Fruit fly (Drosophila melanogaster) whole organism, embryonic: ENCODE measurements around the gene CG42536.

Source experiments
- Adf1 ChIP-seq: fragments of 200-800 bp; sonication (Bioruptor generic); IDR thresholded peaks from 2 replicates; pipeline ENCODE4 v1.3.6; 2022; ENCODE audit warnings: missing biosample characterization, missing genetic modification characterization
- Awh ChIP-seq: fragments of 200-800 bp; sonication (Bioruptor generic); IDR thresholded peaks from 2 replicates; pipeline ENCODE4, ENCODE4 v1.3.6; 2022; ENCODE audit warnings: missing biosample characterization, missing genetic modification characterization
- CG1024 ChIP-seq: fragments of 200-800 bp; sonication (Bioruptor generic); IDR thresholded peaks from 2 replicates; pipeline ENCODE4 v1.3.6; 2022; ENCODE audit warnings: missing biosample characterization, missing genetic modification characterization
- CG11247 ChIP-seq: fragments of 200-800 bp; sonication (Bioruptor generic); IDR thresholded peaks from 2 replicates; pipeline ENCODE4 v1.3.6; 2022; ENCODE audit warnings: missing biosample characterization, missing genetic modification characterization
- CG12236 ChIP-seq: fragments of 200-800 bp; sonication (Bioruptor generic); optimal IDR thresholded peaks from 2 replicates; lab custom pipeline; 2016; ENCODE audit warnings: missing biosample characterization, missing genetic modification characterization
- CG12769 ChIP-seq: fragments of 200-800 bp; sonication (Bioruptor generic); optimal IDR thresholded peaks from 2 replicates; lab custom pipeline; 2019; ENCODE audit warnings: missing biosample characterization, mild to moderate bottlenecking, missing genetic modification characterization, moderate library complexity
- CG14050 ChIP-seq: fragments of 200-800 bp; sonication (Bioruptor generic); IDR thresholded peaks from 3 replicates; pipeline ENCODE4 v1.3.6; 2022; ENCODE audit warnings: missing biosample characterization, missing genetic modification characterization
- CG14441 ChIP-seq: fragments of 200-800 bp; sonication (Bioruptor generic); IDR thresholded peaks from 2 replicates; pipeline ENCODE4 v1.3.6; 2022; ENCODE audit warnings: missing biosample characterization, missing genetic modification characterization
- CG14710 ChIP-seq: fragments of 200-800 bp; sonication (Bioruptor generic); optimal IDR thresholded peaks from 3 replicates; lab custom pipeline; 2019; ENCODE audit warnings: missing biosample characterization, mild to moderate bottlenecking, missing genetic modification characterization, moderate library complexity
- CG14965 ChIP-seq: fragments of 200-800 bp; sonication (Bioruptor generic); optimal IDR thresholded peaks from 2 replicates; lab custom pipeline; 2016; ENCODE audit warnings: missing biosample characterization, missing genetic modification characterization, borderline replicate concordance
- CG15696 ChIP-seq: fragments of 200-800 bp; sonication (Bioruptor generic); optimal IDR thresholded peaks from 2 replicates; lab custom pipeline; 2019; ENCODE audit warnings: missing biosample characterization, mild to moderate bottlenecking, missing genetic modification characterization, moderate library complexity
- CG16779 ChIP-seq: fragments of 200-800 bp; sonication (Bioruptor generic); IDR thresholded peaks from 2 replicates; pipeline ENCODE4 v1.3.6; 2022; ENCODE audit warnings: missing biosample characterization, missing genetic modification characterization
- CG17912 ChIP-seq: fragments of 200-800 bp; sonication (Bioruptor generic); optimal IDR thresholded peaks from 2 replicates; lab custom pipeline; 2018; ENCODE audit warnings: missing biosample characterization, mild to moderate bottlenecking, missing genetic modification characterization
- CG2889 ChIP-seq: fragments of 200-800 bp; sonication (Bioruptor generic); IDR thresholded peaks from 3 replicates; pipeline ENCODE4 v1.3.6; 2022; ENCODE audit warnings: missing biosample characterization, missing genetic modification characterization
- CG32532 ChIP-seq: fragments of 200-800 bp; sonication (Bioruptor generic); IDR thresholded peaks from 2 replicates; pipeline ENCODE4 v1.3.6; 2022; ENCODE audit warnings: missing biosample characterization, missing genetic modification characterization
- CG42726 ChIP-seq: fragments of 200-800 bp; sonication (Bioruptor generic); IDR thresholded peaks from 2 replicates; pipeline ENCODE4 v1.3.6; 2022; ENCODE audit warnings: missing biosample characterization, missing genetic modification characterization; ENCODE audit not compliant: partially characterized antibody
- CG5180 ChIP-seq: fragments of 200-800 bp; sonication (Bioruptor generic); optimal IDR thresholded peaks from 3 replicates; lab custom pipeline; 2017; ENCODE audit warnings: missing biosample characterization, missing genetic modification characterization, mild to moderate bottlenecking, moderate library complexity, missing genetic modification reagents
- CG5953 ChIP-seq: fragments of 200-800 bp; sonication (Bioruptor generic); IDR thresholded peaks from 2 replicates; pipeline ENCODE4 v1.3.6; 2022; ENCODE audit warnings: missing biosample characterization, missing genetic modification characterization
- CG6791 ChIP-seq: fragments of 200-800 bp; sonication (Bioruptor generic); IDR thresholded peaks from 3 replicates; pipeline ENCODE4 v1.3.6; 2022; ENCODE audit warnings: missing biosample characterization, missing genetic modification characterization; ENCODE audit not compliant: partially characterized antibody
- CG8281 ChIP-seq: fragments of 200-800 bp; sonication (Bioruptor generic); optimal IDR thresholded peaks from 2 replicates; lab custom pipeline; 2018; ENCODE audit warnings: missing biosample characterization, mild to moderate bottlenecking, missing genetic modification characterization, moderate library complexity
- CG8765 ChIP-seq: fragments of 200-800 bp; sonication (Bioruptor generic); IDR thresholded peaks from 2 replicates; pipeline ENCODE4 v1.3.6; 2022; ENCODE audit warnings: missing biosample characterization, missing genetic modification characterization
- CkIIα-i1 ChIP-seq: fragments of 200-800 bp; sonication (Bioruptor generic); IDR thresholded peaks from 2 replicates; pipeline ENCODE4 v1.3.6; 2022; ENCODE audit warnings: missing biosample characterization, missing genetic modification characterization
- Dref ChIP-seq: fragments of 200-800 bp; sonication (Bioruptor generic); IDR thresholded peaks from 2 replicates; pipeline ENCODE4 v1.3.6; 2022; ENCODE audit warnings: missing biosample characterization, missing genetic modification characterization
- HHEX ChIP-seq: fragments of 200-800 bp; sonication (Bioruptor generic); optimal IDR thresholded peaks from 3 replicates; lab custom pipeline; 2017; ENCODE audit warnings: missing biosample characterization, mild to moderate bottlenecking, missing genetic modification characterization, missing genetic modification reagents
- HLH3B ChIP-seq: fragments of 200-800 bp; sonication (Bioruptor generic); IDR thresholded peaks from 2 replicates; pipeline ENCODE4 v1.3.6; 2022; ENCODE audit warnings: missing biosample characterization, missing genetic modification characterization
- HLHmδ ChIP-seq: fragments of 200-800 bp; sonication (Bioruptor generic); optimal IDR thresholded peaks from 2 replicates; lab custom pipeline; 2018; ENCODE audit warnings: missing biosample characterization, mild to moderate bottlenecking, missing genetic modification characterization, moderate library complexity
- MBD-R2 ChIP-seq: fragments of 200-800 bp; sonication (Bioruptor generic); IDR thresholded peaks from 2 replicates; pipeline ENCODE4 v1.3.6; 2022; ENCODE audit warnings: missing biosample characterization, missing genetic modification characterization
- Med ChIP-seq: fragments of 200-800 bp; sonication (Bioruptor generic); peaks from one replicate; lab custom pipeline; 2016; ENCODE audit warnings: missing biosample characterization, missing genetic modification characterization, mild to moderate bottlenecking, inconsistent platforms, moderate library complexity
- Oaz ChIP-seq: fragments of 200-800 bp; sonication (Bioruptor generic); IDR thresholded peaks from 2 replicates; pipeline ENCODE4 v1.3.6; 2022; ENCODE audit warnings: missing biosample characterization, missing genetic modification characterization
- Sox102F ChIP-seq: fragments of 200-800 bp; sonication (Bioruptor generic); optimal IDR thresholded peaks from 2 replicates; lab custom pipeline; 2018; ENCODE audit warnings: missing biosample characterization, mild to moderate bottlenecking, missing genetic modification characterization, moderate library complexity
- Usf ChIP-seq: fragments of 200-800 bp; sonication (Bioruptor generic); optimal IDR thresholded peaks from 2 replicates; lab custom pipeline; 2017; ENCODE audit warnings: missing genotype, missing biosample characterization, missing genetic modification characterization
- chinmo ChIP-seq: fragments of 200-800 bp; sonication (Bioruptor generic); IDR thresholded peaks from 4 replicates; pipeline ENCODE4 v1.3.6; 2022; ENCODE audit warnings: missing biosample characterization, missing genetic modification characterization; ENCODE audit not compliant: partially characterized antibody
- chn ChIP-seq: fragments of 200-800 bp; sonication (Bioruptor generic); optimal IDR thresholded peaks from 2 replicates; lab custom pipeline; 2016; ENCODE audit warnings: missing biosample characterization, missing genetic modification characterization
- ci ChIP-seq: fragments of 200-800 bp; sonication (Bioruptor generic); IDR thresholded peaks from 3 replicates; pipeline ENCODE4 v1.3.6; 2022; ENCODE audit warnings: missing biosample characterization, missing genetic modification characterization
- emc ChIP-seq: fragments of 200-800 bp; sonication (Bioruptor generic); optimal IDR thresholded peaks from 2 replicates; lab custom pipeline; 2016; ENCODE audit warnings: missing biosample characterization, missing genetic modification characterization
- grau ChIP-seq: fragments of 200-800 bp; optimal IDR thresholded peaks from 3 replicates; lab custom pipeline; 2019; ENCODE audit warnings: missing biosample characterization, mild to moderate bottlenecking, missing genetic modification characterization, moderate library complexity
- gt ChIP-seq: fragments of 200-800 bp; sonication (Bioruptor generic); IDR thresholded peaks from 2 replicates; pipeline ENCODE4 v1.3.6; 2022; ENCODE audit warnings: missing biosample characterization, missing genetic modification characterization
- p53 ChIP-seq: fragments of 200-800 bp; sonication (Bioruptor generic); optimal IDR thresholded peaks from 2 replicates; lab custom pipeline; 2016; ENCODE audit warnings: missing biosample characterization, missing genetic modification characterization
- row ChIP-seq: fragments of 200-800 bp; sonication (Bioruptor generic); IDR thresholded peaks from 3 replicates; pipeline ENCODE4 v1.3.6; 2022; ENCODE audit warnings: missing biosample characterization, missing genetic modification characterization
- sd ChIP-seq: fragments of 200-800 bp; sonication (Bioruptor generic); optimal IDR thresholded peaks from 3 replicates; lab custom pipeline; 2018; ENCODE audit warnings: missing biosample characterization, mild to moderate bottlenecking, missing genetic modification characterization, moderate library complexity
- sens ChIP-seq: fragments of 200-800 bp; sonication (Bioruptor generic); peaks from one replicate; lab custom pipeline; 2016; ENCODE audit warnings: missing biosample characterization, missing genetic modification characterization
- slp2 ChIP-seq: fragments of 200-800 bp; sonication (Bioruptor generic); optimal IDR thresholded peaks from 2 replicates; lab custom pipeline; 2016; ENCODE audit warnings: missing biosample characterization, missing genetic modification characterization
- sr ChIP-seq: fragments of 200-800 bp; sonication (Bioruptor generic); IDR thresholded peaks from 3 replicates; pipeline ENCODE4 v1.3.6; 2022; ENCODE audit warnings: missing biosample characterization, missing genetic modification characterization
- trem ChIP-seq: fragments of 200-800 bp; optimal IDR thresholded peaks from 3 replicates; lab custom pipeline; 2019; ENCODE audit warnings: missing biosample characterization, mild to moderate bottlenecking, missing genetic modification characterization, moderate library complexity
- trh ChIP-seq: fragments of 200-800 bp; sonication (Bioruptor generic); optimal IDR thresholded peaks from 2 replicates; lab custom pipeline; 2016; ENCODE audit warnings: missing biosample characterization, missing genetic modification characterization
- vvl ChIP-seq: fragments of 200-800 bp; sonication (Bioruptor generic); IDR thresholded peaks from 2 replicates; pipeline ENCODE4 v1.3.6; 2022; ENCODE audit warnings: missing biosample characterization, missing genetic modification characterization
- z ChIP-seq: fragments of 200-800 bp; sonication (Bioruptor generic); IDR thresholded peaks from 3 replicates; pipeline ENCODE4 v1.3.6; 2022; ENCODE audit warnings: missing biosample characterization, missing genetic modification characterization

Gene CG42536

DNA sequence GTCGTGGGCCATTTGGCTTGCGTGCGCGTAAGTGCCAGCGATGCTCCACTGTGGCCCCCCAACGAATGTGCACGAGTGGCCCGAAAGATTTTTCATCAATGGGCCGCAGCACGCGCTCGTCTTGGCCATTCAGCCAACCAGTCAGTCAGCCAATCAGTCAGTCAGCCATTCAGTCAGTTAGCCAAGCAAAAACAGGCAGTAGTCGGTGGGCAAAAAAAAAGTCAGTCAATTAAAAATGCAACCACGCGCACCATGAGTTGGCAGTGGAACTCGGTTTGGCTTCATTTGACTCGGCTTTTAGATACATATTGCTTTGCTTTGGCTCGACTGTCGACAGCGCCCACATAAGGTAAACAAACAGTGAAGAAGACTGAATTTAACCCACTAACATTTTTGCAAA, 16.1 kb upstream of the CG42536 start:
- TF ChIP-seq vvl (GFP tag; lab: Robert Waterston, UW): peak; percentile 42; the same call in 1 of the 2 replicates
- TF ChIP-seq z (GFP tag; lab: Robert Waterston, UW): 0 out of 3 replicates have a peak, but pooled peaks have one; percentile 9
- TF ChIP-seq row: peak; percentile 29; the same call in 1 of the 3 replicates
- TF ChIP-seq sd (tag; lab: Kevin White, UChicago): no peak
- TF ChIP-seq grau (tag; lab: Kevin White, UChicago): peak; percentile 43
- 0 out of 2 replicates have a peak, but pooled peaks have one; percentile 28 for TF ChIP-seq CG11247 (GFP tag; lab: Robert Waterston, UW)
- TF ChIP-seq Med: peak; percentile 7
- TF ChIP-seq ci (GFP tag; lab: Robert Waterston, UW): peak; percentile 46; the same call in 1 of the 3 replicates
- TF ChIP-seq Dref (GFP tag; lab: Robert Waterston, UW): no peak
- 0 out of 3 replicates have a peak, but pooled peaks have one; percentile 39 for TF ChIP-seq CG2889 (GFP tag; lab: Robert Waterston, UW)
- TF ChIP-seq Awh (GFP tag; lab: Robert Waterston, UW): 0 out of 2 replicates have a peak, but pooled peaks have one; percentile 20
- no peak for TF ChIP-seq CG5180 (GFP tag; lab: Kevin White, UChicago)
- peak; percentile 97 for TF ChIP-seq CG8281 (tag; lab: Kevin White, UChicago)
- TF ChIP-seq Oaz (GFP tag; lab: Robert Waterston, UW): 0 out of 2 replicates have a peak, but pooled peaks have one; percentile 21
- peak; percentile 2; the same call in 1 of the 2 replicates for TF ChIP-seq CG14441 (GFP tag; lab: Robert Waterston, UW)
- TF ChIP-seq chinmo: peak; percentile 43; the same call in 1 of the 4 replicates
- peak; percentile 12 for TF ChIP-seq CG12769 (tag; lab: Kevin White, UChicago)
- no peak for TF ChIP-seq HLH3B (GFP tag; lab: Robert Waterston, UW)
- TF ChIP-seq CG16779 (GFP tag; lab: Robert Waterston, UW): 0 out of 2 replicates have a peak, but pooled peaks have one; percentile 25
- peak; percentile 7; the same call in 1 of the 2 replicates for TF ChIP-seq CG5953
- TF ChIP-seq sr (GFP tag; lab: Robert Waterston, UW): peak; percentile 62; the same call in 1 of the 3 replicates
- peak; percentile 37; the same call in 1 of the 2 replicates for TF ChIP-seq CG32532 (GFP tag; lab: Robert Waterston, UW)
- no peak for TF ChIP-seq CG15696

DNA sequence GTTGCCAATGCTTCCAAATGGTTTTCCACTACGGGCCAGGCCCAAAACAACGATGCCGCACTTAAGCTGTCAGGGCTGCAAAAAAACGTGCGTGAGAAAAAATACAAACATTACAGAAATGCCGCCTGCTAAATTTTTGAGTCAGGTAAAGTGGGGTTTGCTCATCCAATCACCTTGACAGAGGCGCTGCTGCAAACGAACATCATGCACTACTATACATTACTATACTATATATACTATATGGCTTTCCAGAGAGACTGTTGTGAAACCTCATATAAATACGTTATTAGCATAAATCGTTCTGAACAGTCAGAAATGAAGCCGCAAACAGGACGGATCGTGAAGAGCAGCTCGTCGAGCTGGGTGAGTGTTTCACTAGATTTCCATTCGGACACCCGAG, 13.4 kb upstream of the CG42536 start, which contains the start of gene CG14153:
TSS of gene CG14153 (plus strand) at position 301 of the 400 bp plus-strand sequence.
- no peak for TF ChIP-seq row
- no peak for TF ChIP-seq CG14710 (tag; lab: Kevin White, UChicago)
- TF ChIP-seq slp2 (GFP tag; lab: Kevin White, UChicago): no peak
- no peak for TF ChIP-seq trh (GFP tag; lab: Kevin White, UChicago)
- no peak for TF ChIP-seq chn (GFP tag; lab: Kevin White, UChicago)
- TF ChIP-seq HLHmδ (GFP tag; lab: Kevin White, UChicago): no peak

DNA sequence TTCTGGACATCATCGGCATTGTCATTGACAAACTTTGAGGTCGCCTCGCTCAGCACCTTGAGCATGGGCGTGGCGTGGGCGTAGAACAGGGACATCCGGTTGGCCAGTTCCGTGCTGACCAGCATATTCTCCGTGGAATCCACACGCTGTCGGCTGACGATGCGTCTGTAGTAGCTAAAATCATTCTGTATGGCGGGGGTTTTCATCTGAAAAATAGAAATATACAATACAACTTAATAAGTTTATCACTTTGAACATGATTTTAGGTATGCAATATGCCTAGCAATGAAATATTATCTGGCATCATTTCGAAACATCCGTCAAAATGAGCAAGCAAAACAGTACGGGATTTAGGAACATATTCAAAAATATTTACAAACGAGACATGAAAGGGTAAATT, 11.7 kb upstream of the CG42536 start, which contains the start of gene CG14154:
TSS of gene CG14154 (plus strand) at position 301 of the 400 bp plus-strand sequence.
- TF ChIP-seq sens (GFP tag; lab: Kevin White, UChicago) (peak; percentile 22), MBD-R2 (GFP tag; lab: Robert Waterston, UW) (no peak)

DNA sequence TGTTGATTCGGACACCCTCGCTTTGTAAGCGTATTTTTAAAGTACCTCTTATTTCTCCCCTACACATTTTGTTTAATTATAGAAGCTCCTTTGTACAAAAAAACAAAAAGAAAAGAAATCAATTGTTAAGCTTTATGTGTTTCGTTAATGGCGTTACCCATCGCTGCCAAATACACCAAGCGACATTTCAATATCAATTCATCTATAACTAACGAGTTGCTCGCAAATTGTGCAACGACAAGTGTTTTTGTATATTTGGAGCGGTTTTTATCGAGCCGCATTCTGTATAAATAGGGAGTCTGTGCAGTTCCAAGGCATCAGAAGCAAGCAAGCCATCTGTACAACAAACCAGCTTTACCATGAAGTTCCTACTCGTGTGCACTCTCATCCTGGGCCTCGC, 9.6 kb upstream of the CG42536 start, which contains the start of gene CG18628:
TSS of gene CG18628 (plus strand) at position 301 of the 400 bp plus-strand sequence.
- TF ChIP-seq CG1024 (GFP tag; lab: Robert Waterston, UW) (no peak), CG17912 (GFP tag; lab: Kevin White, UChicago) (no peak), emc (no peak), Adf1 (GFP tag; lab: Robert Waterston, UW) (no peak), CG14050 (GFP tag; lab: Robert Waterston, UW) (no peak), CG42726 (no peak), Sox102F (GFP tag; lab: Kevin White, UChicago) (no peak), trem (no peak), gt (no peak), CG12236 (GFP tag; lab: Kevin White, UChicago) (no peak), Usf (GFP tag; lab: Kevin White, UChicago) (no peak), CkIIα-i1 (GFP tag; lab: Robert Waterston, UW) (no peak), CG8765 (GFP tag; lab: Robert Waterston, UW) (no peak), HHEX (no peak), CG6791 (no peak), p53 (GFP tag; lab: Kevin White, UChicago) (no peak), CG15696 (no peak), CG14965 (GFP tag; lab: Kevin White, UChicago) (no peak)
